Fruit fly (Drosophila melanogaster) whole organism, pupa: Measurements from ENCODE around the gene Ent2.

Experiments used
- CG10348 ChIP-seq: fragments of 200-800 bp; sonication (Bioruptor generic); IDR thresholded peaks from 2 replicates; pipeline ENCODE4 v1.3.6; 2022; ENCODE audit warnings: missing biosample characterization, missing genetic modification characterization
- CG12605 ChIP-seq: fragments of 200-800 bp; sonication (Bioruptor generic); IDR thresholded peaks from 2 replicates; pipeline ENCODE4 v1.3.6; 2022; ENCODE audit warnings: missing biosample characterization, missing genetic modification characterization
- CG13204 ChIP-seq: fragments of 200-800 bp; sonication (Bioruptor generic); optimal IDR thresholded peaks from 2 replicates; lab custom pipeline; 2018; ENCODE audit warnings: missing biosample characterization, mild to moderate bottlenecking, missing genetic modification characterization, moderate library complexity
- CG14655 ChIP-seq: fragments of 200-800 bp; sonication (Bioruptor generic); optimal IDR thresholded peaks from 3 replicates; lab custom pipeline; 2017; ENCODE audit warnings: mild to moderate bottlenecking, missing biosample characterization, missing genetic modification reagents, missing genetic modification characterization
- CG15710 ChIP-seq: fragments of 200-800 bp; sonication (Bioruptor generic); optimal IDR thresholded peaks from 2 replicates; lab custom pipeline; 2018; ENCODE audit warnings: missing biosample characterization, mild to moderate bottlenecking, missing genetic modification characterization, moderate library complexity
- CG17806 ChIP-seq: fragments of 200-800 bp; sonication (Bioruptor generic); optimal IDR thresholded peaks from 2 replicates; lab custom pipeline; 2018; ENCODE audit warnings: missing biosample characterization, mild to moderate bottlenecking, missing genetic modification characterization, moderate library complexity
- CG32121 ChIP-seq: fragments of 200-800 bp; sonication (Bioruptor generic); IDR thresholded peaks from 2 replicates; pipeline ENCODE4 v1.3.6; 2022; ENCODE audit warnings: missing biosample characterization, missing genetic modification characterization
- CG34367 ChIP-seq: fragments of 200-800 bp; sonication (Bioruptor generic); optimal IDR thresholded peaks from 2 replicates; lab custom pipeline; 2018; ENCODE audit warnings: missing biosample characterization, mild to moderate bottlenecking, missing genetic modification characterization
- CG4496 ChIP-seq: fragments of 200-800 bp; sonication (Bioruptor generic); IDR thresholded peaks from 3 replicates; pipeline ENCODE4 v1.3.6; 2022; ENCODE audit warnings: missing biosample characterization, missing genetic modification characterization
- CG8159 ChIP-seq: fragments of 200-800 bp; sonication (Bioruptor generic); optimal IDR thresholded peaks from 3 replicates; lab custom pipeline; 2018; ENCODE audit warnings: missing biosample characterization, mild to moderate bottlenecking, missing genetic modification characterization, moderate library complexity
- CG8301 ChIP-seq: fragments of 200-800 bp; sonication (Bioruptor generic); optimal IDR thresholded peaks from 2 replicates; lab custom pipeline; 2018; ENCODE audit warnings: missing biosample characterization, mild to moderate bottlenecking, missing genetic modification characterization
- CG9948 ChIP-seq: fragments of 200-800 bp; sonication (Bioruptor generic); optimal IDR thresholded peaks from 2 replicates; lab custom pipeline; 2018; ENCODE audit warnings: missing biosample characterization, mild to moderate bottlenecking, missing genetic modification characterization, moderate library complexity
- D1 ChIP-seq: fragments of 200-800 bp; sonication (Bioruptor generic); optimal IDR thresholded peaks from 2 replicates; lab custom pipeline; 2018; ENCODE audit warnings: missing biosample characterization, mild to moderate bottlenecking, missing genetic modification characterization, moderate library complexity
- EcR ChIP-seq: fragments of 200-800 bp; sonication (Bioruptor generic); optimal IDR thresholded peaks from 3 replicates; lab custom pipeline; 2019; ENCODE audit warnings: missing biosample characterization, missing genetic modification characterization, mild to moderate bottlenecking, moderate library complexity, missing genetic modification reagents
- Ets98B ChIP-seq: fragments of 200-800 bp; sonication (Bioruptor generic); IDR thresholded peaks from 2 replicates; pipeline ENCODE4 v1.3.6; 2022; ENCODE audit warnings: missing biosample characterization, missing genetic modification characterization
- Pif1A ChIP-seq: fragments of 200-800 bp; sonication (Bioruptor generic); optimal IDR thresholded peaks from 3 replicates; lab custom pipeline; 2016; ENCODE audit warnings: missing biosample characterization, missing genetic modification characterization
- Pif1B ChIP-seq: fragments of 200-800 bp; sonication (Bioruptor generic); optimal IDR thresholded peaks from 3 replicates; lab custom pipeline; 2016; ENCODE audit warnings: missing biosample characterization, missing genetic modification characterization
- Snoo ChIP-seq: fragments of 200-800 bp; sonication (Bioruptor generic); optimal IDR thresholded peaks from 3 replicates; lab custom pipeline; 2017; ENCODE audit warnings: missing biosample characterization, mild to moderate bottlenecking, missing genetic modification characterization, inconsistent platforms
- fd96Ca ChIP-seq: fragments of 200-800 bp; sonication (Bioruptor generic); IDR thresholded peaks from 3 replicates; pipeline ENCODE4 v1.3.6; 2022; ENCODE audit warnings: missing biosample characterization, missing genetic modification characterization
- gl ChIP-seq: fragments of 200-800 bp; sonication (Bioruptor generic); optimal IDR thresholded peaks from 2 replicates; lab custom pipeline; 2018; ENCODE audit warnings: missing biosample characterization, mild to moderate bottlenecking, missing genetic modification characterization
- rn ChIP-seq: fragments of 200-800 bp; sonication (Bioruptor generic); IDR thresholded peaks from 2 replicates; pipeline ENCODE4 v1.3.6; 2022; ENCODE audit warnings: missing biosample characterization, missing genetic modification characterization

The Ent2 gene

dm6 chr2L:6566020-6566687, 4.0 kb downstream of the Ent2 start, which contains the start of gene CG13766:
TSS of gene CG13766 (minus strand) at chr2L:6566181.
- no peak for TF ChIP-seq EcR (GFP tag; lab: Kevin White, UChicago)
- TF ChIP-seq CG10348: no peak
- TF ChIP-seq Ets98B: no peak
- no peak for TF ChIP-seq CG8159 (tag; lab: Kevin White, UChicago)
- no peak for TF ChIP-seq D1 (tag; lab: Kevin White, UChicago)
- no peak for TF ChIP-seq CG4496
- TF ChIP-seq CG8301 (tag; lab: Kevin White, UChicago): no peak
- TF ChIP-seq CG32121 (GFP tag; lab: Robert Waterston, UW): no peak
- no peak for TF ChIP-seq CG15710 (tag; lab: Kevin White, UChicago)
- TF ChIP-seq Pif1B (GFP tag; lab: Kevin White, UChicago): no peak
- no peak for TF ChIP-seq CG9948 (tag; lab: Kevin White, UChicago)
- no peak for TF ChIP-seq CG17806 (tag; lab: Kevin White, UChicago)

dm6 chr2L:6579045-6579444, 16.9 kb downstream of the Ent2 start:
- TF ChIP-seq rn (GFP tag; lab: Robert Waterston, UW) (no peak), CG9948 (tag; lab: Kevin White, UChicago) (no peak), Ets98B (no peak), Pif1A (GFP tag; lab: Kevin White, UChicago) (no peak), CG8301 (tag; lab: Kevin White, UChicago) (no peak), Pif1B (GFP tag; lab: Kevin White, UChicago) (no peak), CG15710 (tag; lab: Kevin White, UChicago) (no peak), CG17806 (tag; lab: Kevin White, UChicago) (no peak), CG12605 (no peak), fd96Ca (GFP tag; lab: Robert Waterston, UW) (no peak), CG14655 (GFP tag; lab: Kevin White, UChicago) (no peak), EcR (GFP tag; lab: Kevin White, UChicago) (no peak), Snoo (tag; lab: Kevin White, UChicago) (no peak)

DNA sequence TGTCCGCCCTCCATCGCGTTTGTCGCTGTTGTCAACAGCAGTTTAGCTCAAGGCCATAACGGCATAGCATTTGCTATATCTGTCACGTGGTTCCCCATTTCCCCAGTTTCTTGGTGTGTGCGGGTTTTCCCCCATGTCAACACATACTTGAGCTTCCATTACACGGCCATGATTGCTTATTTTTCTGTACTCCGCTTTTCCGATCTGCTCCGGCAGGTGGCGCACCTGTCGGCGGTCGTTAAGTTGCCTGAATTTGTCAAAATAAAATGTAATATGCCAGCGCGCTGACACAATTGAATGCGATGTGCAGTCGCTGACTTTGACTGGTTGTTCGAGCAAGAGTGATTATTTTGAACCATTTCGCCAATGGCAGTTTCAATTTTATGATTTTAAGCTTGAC, 22.2 kb downstream of the Ent2 start:
- TF ChIP-seq CG13204 (GFP tag; lab: Kevin White, UChicago) (no peak), CG8159 (tag; lab: Kevin White, UChicago) (no peak), Pif1B (GFP tag; lab: Kevin White, UChicago) (no peak), CG32121 (GFP tag; lab: Robert Waterston, UW) (no peak), CG34367 (tag; lab: Kevin White, UChicago) (no peak), CG17806 (tag; lab: Kevin White, UChicago) (no peak), CG10348 (no peak), CG8301 (tag; lab: Kevin White, UChicago) (no peak), CG9948 (tag; lab: Kevin White, UChicago) (no peak), rn (GFP tag; lab: Robert Waterston, UW) (no peak), Pif1A (GFP tag; lab: Kevin White, UChicago) (no peak)

DNA sequence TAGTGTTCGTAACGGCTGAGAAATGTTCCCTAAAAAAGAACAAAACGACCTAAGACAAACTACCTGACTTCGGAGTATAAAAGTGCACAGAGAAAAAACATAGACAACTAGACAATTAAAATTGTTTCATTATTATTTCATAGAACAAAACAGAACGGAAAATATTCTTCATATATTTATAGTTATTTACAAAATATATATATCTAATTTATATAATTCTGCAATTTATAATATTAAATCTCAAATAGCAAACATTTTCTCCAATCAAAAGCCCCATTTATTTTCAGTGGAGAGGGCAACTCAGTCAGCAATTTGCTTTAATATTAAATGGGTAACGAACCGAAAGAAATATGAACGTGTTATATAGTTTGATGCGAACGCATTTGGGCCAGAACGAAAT, 32.9 kb downstream of the Ent2 start:
- TF ChIP-seq CG13204 (GFP tag; lab: Kevin White, UChicago) (no peak), CG15710 (tag; lab: Kevin White, UChicago) (no peak), gl (tag; lab: Kevin White, UChicago) (no peak), EcR (GFP tag; lab: Kevin White, UChicago) (no peak), CG4496 (no peak), CG9948 (tag; lab: Kevin White, UChicago) (no peak), Snoo (tag; lab: Kevin White, UChicago) (no peak)

DNA sequence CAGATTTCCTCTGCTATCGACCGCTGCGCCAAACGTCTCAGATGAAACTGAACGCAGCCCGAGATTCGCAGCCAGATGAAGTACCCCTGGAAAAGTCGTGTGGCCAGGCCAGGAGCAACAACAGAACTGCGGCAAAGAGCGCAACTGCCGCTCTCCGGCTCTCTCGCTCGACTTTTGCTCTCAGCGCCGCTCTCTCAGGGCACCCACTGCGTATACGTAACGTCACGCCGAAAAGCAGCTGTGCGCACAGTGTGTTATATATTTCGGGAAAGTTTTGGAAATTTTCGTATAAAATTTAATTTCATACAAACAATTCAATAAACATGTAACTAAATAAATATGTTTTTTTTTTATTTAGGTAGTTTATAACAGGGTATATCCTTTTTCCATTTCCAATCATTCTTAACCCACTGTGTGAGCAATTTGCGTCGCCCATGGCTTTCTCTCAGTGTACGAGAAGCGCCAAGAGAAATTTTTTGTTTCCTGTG, 38.9 kb downstream of the Ent2 start, which contains the start of gene Dpp10:
Gene Dpp10 (minus strand): TSS at position 51 of the 488 bp plus-strand sequence.
- TF ChIP-seq rn (GFP tag; lab: Robert Waterston, UW) (0 out of 2 replicates have a peak, but pooled peaks have one; percentile 17), CG8159 (tag; lab: Kevin White, UChicago) (peak; percentile 78), CG15710 (tag; lab: Kevin White, UChicago) (peak; percentile 72), Ets98B (peak; percentile 89), CG8301 (tag; lab: Kevin White, UChicago) (peak; percentile 66), Snoo (tag; lab: Kevin White, UChicago) (peak; percentile 58), CG17806 (tag; lab: Kevin White, UChicago) (no peak), CG10348 (peak; percentile 72), CG9948 (tag; lab: Kevin White, UChicago) (no peak), CG32121 (GFP tag; lab: Robert Waterston, UW) (peak; percentile 88), CG14655 (GFP tag; lab: Kevin White, UChicago) (peak; percentile 73), CG13204 (GFP tag; lab: Kevin White, UChicago) (no peak), CG12605 (peak; percentile 79), gl (tag; lab: Kevin White, UChicago) (no peak), D1 (tag; lab: Kevin White, UChicago) (peak; percentile 2), fd96Ca (GFP tag; lab: Robert Waterston, UW) (peak; percentile 86), CG34367 (tag; lab: Kevin White, UChicago) (peak; percentile 56), EcR (GFP tag; lab: Kevin White, UChicago) (no peak), Pif1A (GFP tag; lab: Kevin White, UChicago) (peak; percentile 78), Pif1B (GFP tag; lab: Kevin White, UChicago) (peak; percentile 55), CG4496 (peak; percentile 90)
